Fruit fly (Drosophila melanogaster) S2 (cell line): ENCODE results near the gene verm.

Source experiments
- CG8478 ChIP-seq: fragments of >200 bp; optimal IDR thresholded peaks from 2 replicates; lab custom pipeline; 2018
- CTCF ChIP-seq, 2 experiments: fragments of >200 bp; optimal IDR thresholded peaks; 2 replicates each; lab custom pipeline; 2018

- TF ChIP-seq CTCF (optimal IDR thresholded peaks at IDR 0.05; lab: Kevin White, UChicago) = no peak
- no peak for TF ChIP-seq CG8478 (lab: Kevin White, UChicago)
Measured at dm6 chr3L:19698651-19699050, 3.6 kb upstream of the verm start.
